Worm (Caenorhabditis elegans): ENCODE data around the gene tbck-1.

ce11 chrII:4789835-4790343, 38.5 kb upstream of the tbck-1 start, which contains the start of gene F26G1.15:
- TF ChIP-seq W03F9.2 (tag; optimal IDR thresholded peaks at IDR 0.05), result no peak
- TF ChIP-seq him-1 (tag; optimal IDR thresholded peaks at IDR 0.05), result no peak
